Worm (Caenorhabditis elegans): ENCODE results near the gene lipl-8.

ce11 chrV:14728754-14729153, 19.8 kb downstream of the lipl-8 start, which contains the start of gene Y50E8A.2:
- TF ChIP-seq ama-1 (optimal IDR thresholded peaks at IDR 0.05) (no peak), ets-7 (tag; optimal IDR thresholded peaks at IDR 0.05) (no peak), hnd-1 (tag; optimal IDR thresholded peaks at IDR 0.05) (no peak), hmg-4 (GFP tag; optimal IDR thresholded peaks at IDR 0.05) (no peak), ceh-36 (tag; optimal IDR thresholded peaks at IDR 0.05) (no peak), sea-1 (GFP tag; conservative IDR thresholded peaks at IDR 0.05) (no peak), flt-1 (GFP tag; IDR thresholded peaks at IDR 0.05) (no peak), aly-1 (tag; optimal IDR thresholded peaks at IDR 0.05) (no peak), tra-4 (tag; optimal IDR thresholded peaks at IDR 0.05) (no peak), B0310.2 (tag; optimal IDR thresholded peaks at IDR 0.05) (no peak), pes-1 (GFP tag; IDR thresholded peaks at IDR 0.05) (no peak), scrt-1 (GFP tag; IDR thresholded peaks at IDR 0.05) (no peak)
